Fruit fly (Drosophila melanogaster) S2 (cell line): ENCODE data around the gene CG34244.

Experiments used
- CG8478 ChIP-seq: fragments of >200 bp; optimal IDR thresholded peaks from 2 replicates; lab custom pipeline; 2018
- CTCF ChIP-seq, 2 experiments: fragments of >200 bp; optimal IDR thresholded peaks; 2 replicates each; lab custom pipeline; 2018

DNA sequence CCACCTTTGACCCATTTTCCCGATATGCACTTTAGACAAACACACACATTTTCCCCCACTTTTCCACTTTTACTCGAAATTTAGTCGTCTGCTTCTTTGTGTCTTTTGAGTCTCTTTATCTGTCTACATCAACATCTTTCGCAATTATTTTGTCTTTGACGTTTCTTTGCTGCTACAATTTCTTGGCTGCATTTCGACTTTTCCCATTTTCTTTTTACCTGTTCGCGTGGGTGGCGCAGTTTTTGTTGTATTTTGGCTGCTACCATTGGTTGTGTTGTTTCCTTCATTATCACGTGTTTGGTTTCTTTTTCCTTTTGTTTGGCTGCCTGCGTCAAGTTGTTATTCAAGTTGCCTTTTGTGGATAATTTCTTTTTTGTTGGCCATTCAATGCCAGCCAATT, 24.1 kb downstream of the CG34244 start:
- no peak for TF ChIP-seq CG8478 (lab: Kevin White, UChicago)
- TF ChIP-seq CTCF (optimal IDR thresholded peaks at IDR 0.05; lab: Kevin White, UChicago), result no peak
